Worm (Caenorhabditis elegans) whole organism, late embryonic: ENCODE results near the gene srh-88.

ENCODE experiments used
- K09A11.1 ChIP-seq: sonication (generic microtip); optimal IDR thresholded peaks from 2 replicates; lab custom pipeline; 2017; ENCODE audit warnings: antibody characterized with exemption, mild to moderate bottlenecking, missing genetic modification characterization, missing compliant biosample characterization; ENCODE audit not compliant: insufficient read depth
- che-1 ChIP-seq: sonication (generic microtip); optimal IDR thresholded peaks from 2 replicates; lab custom pipeline; 2016; ENCODE audit warnings: mild to moderate bottlenecking, missing genetic modification characterization, missing compliant biosample characterization
- lin-11 ChIP-seq: fragments of 200-800 bp; sonication (Bioruptor generic); optimal IDR thresholded peaks from 2 replicates; lab custom pipeline; 2018; ENCODE audit warnings: mild to moderate bottlenecking, missing genetic modification characterization, missing compliant biosample characterization
- nhr-11 ChIP-seq: fragments of 150-350 bp; optimal IDR thresholded peaks from 2 replicates; lab custom pipeline; 2014; ENCODE audit warnings: missing biosample characterization, missing genetic modification characterization
- tbx-2 ChIP-seq: sonication (generic microtip); optimal IDR thresholded peaks from 2 replicates; lab custom pipeline; 2016; ENCODE audit warnings: missing genetic modification characterization, missing compliant biosample characterization
- ttx-3 ChIP-seq: sonication (generic microtip); optimal IDR thresholded peaks from 2 replicates; lab custom pipeline; 2016; ENCODE audit warnings: missing genetic modification reagents, missing genetic modification characterization, missing compliant biosample characterization
- unc-55 ChIP-seq: sonication (generic microtip); optimal IDR thresholded peaks from 2 replicates; lab custom pipeline; 2017; ENCODE audit warnings: missing biosample characterization, missing genetic modification reagents, missing genetic modification characterization

DNA sequence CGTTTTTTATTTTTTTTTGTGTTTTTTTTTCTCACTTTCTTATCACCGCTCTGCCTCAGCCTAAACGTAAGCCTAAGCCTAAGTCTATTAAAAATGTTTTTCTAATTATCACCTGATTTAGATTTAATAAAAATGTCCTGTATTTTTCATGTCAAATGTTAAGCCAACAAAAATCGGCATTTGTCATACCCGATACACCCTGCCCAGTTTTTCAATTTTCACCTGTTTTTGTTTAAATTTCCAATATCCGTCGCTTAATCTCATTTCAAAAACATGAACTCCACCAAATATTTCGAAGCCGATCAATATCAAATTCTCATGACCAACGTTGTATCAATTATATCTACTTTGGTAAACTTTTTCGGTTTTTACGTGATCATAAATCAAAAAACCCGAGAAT lies 33.4 kb downstream of the srh-88 start, which contains the start of gene C31B8.1:
- TF ChIP-seq nhr-11 (tag; lab: Kevin White, UChicago) (no peak), unc-55 (GFP tag; lab: Kevin White, UChicago) (no peak), tbx-2 (tag; lab: Kevin White, UChicago) (no peak), lin-11 (no peak), ttx-3 (no peak), che-1 (no peak), K09A11.1 (tag; lab: Kevin White, UChicago) (no peak)
